Fruit fly (Drosophila melanogaster) Kc167 (cell line): ENCODE data around the gene CG8945.

Experiments
- insv ChIP-seq: fragments of >200 bp; optimal IDR thresholded peaks from 3 replicates; lab custom pipeline; 2018; ENCODE audit warnings: missing external identifiers
- psq ChIP-seq: fragments of >200 bp; optimal IDR thresholded peaks from 2 replicates; lab custom pipeline; 2017; ENCODE audit warnings: missing external identifiers

dm6 chrX:17111958-17112953 is 24.8 kb upstream of the CG8945 start:
- no peak for TF ChIP-seq insv (lab: Kevin White, UChicago)
- no peak for TF ChIP-seq psq (lab: Kevin White, UChicago)
